Fruit fly (Drosophila melanogaster) whole organism, wandering third instar larva: ENCODE results near the gene CG18766.

Experiments used
- Abd-B ChIP-seq: fragments of >200 bp; optimal IDR thresholded peaks from 2 replicates; lab custom pipeline; 2017; ENCODE audit warnings: missing biosample characterization, missing genetic modification characterization
- Hr78 ChIP-seq: fragments of >200 bp; optimal IDR thresholded peaks from 2 replicates; lab custom pipeline; 2017; ENCODE audit warnings: missing biosample characterization, missing genetic modification characterization
- Mio ChIP-seq: sonication (Bioruptor generic); optimal IDR thresholded peaks from 2 replicates; lab custom pipeline; 2016; ENCODE audit warnings: missing biosample characterization, missing genetic modification characterization
- N ChIP-seq: fragments of >200 bp; optimal IDR thresholded peaks from 2 replicates; lab custom pipeline; 2018; ENCODE audit warnings: missing biosample characterization, missing external identifiers, missing genetic modification characterization
- OdsH ChIP-seq: fragments of 200-800 bp; sonication (Bioruptor generic); optimal IDR thresholded peaks from 2 replicates; lab custom pipeline; 2016; ENCODE audit warnings: missing biosample characterization, mild to moderate bottlenecking, missing genetic modification characterization
- ey ChIP-seq: fragments of 200-800 bp; sonication (Bioruptor generic); optimal IDR thresholded peaks from 2 replicates; lab custom pipeline; 2016; ENCODE audit warnings: missing biosample characterization, missing genetic modification characterization
- foxo ChIP-seq, 2 experiments: fragments of 200-800 bp; sonication (Bioruptor generic); optimal IDR thresholded peaks; 2 replicates in 1 of 2; 3 replicates in 1 of 2; lab custom pipeline; 2016 to 2017; ENCODE audit warnings: missing biosample characterization in 2 of 2, missing genetic modification characterization in 2 of 2
- sv ChIP-seq: fragments of 200-800 bp; sonication (Bioruptor generic); optimal IDR thresholded peaks from 3 replicates; lab custom pipeline; 2016; ENCODE audit warnings: missing biosample characterization, missing genetic modification characterization
- usp ChIP-seq: fragments of >200 bp; optimal IDR thresholded peaks from 2 replicates; lab custom pipeline; 2017; ENCODE audit warnings: missing biosample characterization, missing genetic modification characterization

DNA sequence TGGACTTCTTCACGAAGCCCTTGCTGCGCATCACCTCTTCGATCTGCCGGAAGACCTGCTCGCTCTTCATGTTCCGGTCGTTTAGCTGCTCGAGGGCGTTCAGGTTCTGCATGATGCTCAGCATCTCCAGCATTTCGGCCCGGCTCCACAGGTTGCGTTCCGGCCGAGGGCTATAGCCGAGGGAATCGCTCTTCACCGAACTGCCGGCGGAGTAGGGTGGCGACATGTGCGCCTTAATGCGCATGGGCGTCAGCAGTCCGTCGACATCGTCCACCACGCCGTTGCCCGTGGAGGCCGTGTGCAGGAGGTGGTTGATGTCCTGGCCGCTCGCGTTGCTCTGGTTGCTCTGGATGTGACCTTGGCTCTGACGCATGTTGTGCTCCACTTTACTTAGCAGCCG is 34.4 kb upstream of the CG18766 start:
- TF ChIP-seq usp (GFP tag; lab: Kevin White, UChicago) = no peak
- no peak for TF ChIP-seq foxo (GFP tag; optimal IDR thresholded peaks at IDR 0.05; lab: Kevin White, UChicago)
- no peak for TF ChIP-seq Abd-B
- TF ChIP-seq OdsH (GFP tag; lab: Kevin White, UChicago) = no peak
- TF ChIP-seq sv (GFP tag; lab: Kevin White, UChicago) = no peak
- TF ChIP-seq Mio (GFP tag; lab: Kevin White, UChicago) = no peak
- TF ChIP-seq N (GFP tag; lab: Kevin White, UChicago) = no peak
- TF ChIP-seq ey (GFP tag; lab: Kevin White, UChicago) = no peak
- TF ChIP-seq Hr78 (GFP tag; lab: Kevin White, UChicago) = no peak
